Worm (Caenorhabditis elegans) whole organism, L3 larva: ENCODE data around the gene srd-49.

Experiments
- R02D3.7 ChIP-seq: fragments of 150-350 bp; optimal IDR thresholded peaks from 2 replicates; lab custom pipeline; 2014; ENCODE audit warnings: missing biosample characterization, missing genetic modification characterization
- ZK546.5 ChIP-seq: sonication (generic microtip); optimal IDR thresholded peaks from 2 replicates; lab custom pipeline; 2017; ENCODE audit warnings: missing biosample characterization, missing genetic modification characterization
- aly-2 ChIP-seq: fragments of 150-350 bp; optimal IDR thresholded peaks from 2 replicates; lab custom pipeline; 2014; ENCODE audit warnings: missing biosample characterization, missing genetic modification characterization
- ama-1 ChIP-seq: fragments of 150-350 bp; optimal IDR thresholded peaks from 2 replicates; lab custom pipeline; 2018
- ceh-16 ChIP-seq: sonication (generic microtip); optimal IDR thresholded peaks from 2 replicates; lab custom pipeline; 2017; ENCODE audit warnings: missing biosample characterization, missing genetic modification characterization
- ceh-28 ChIP-seq: fragments of 150-350 bp; optimal IDR thresholded peaks from 2 replicates; lab custom pipeline; 2014; ENCODE audit warnings: missing biosample characterization, missing genetic modification reagents, missing genetic modification characterization
- daf-12 ChIP-seq: fragments of 150-350 bp; optimal IDR thresholded peaks from 2 replicates; lab custom pipeline; 2014; ENCODE audit warnings: missing biosample characterization, missing genetic modification reagents, missing genetic modification characterization
- egl-27 ChIP-seq: sonication (generic microtip); optimal IDR thresholded peaks from 4 replicates; lab custom pipeline; 2017; ENCODE audit warnings: missing biosample characterization, missing genetic modification reagents, missing genetic modification characterization
- egl-5 ChIP-seq: fragments of 150-350 bp; optimal IDR thresholded peaks from 2 replicates; lab custom pipeline; 2017; ENCODE audit warnings: missing biosample characterization, missing genetic modification reagents, missing genetic modification characterization, inconsistent platforms
- elt-2 ChIP-seq: sonication (generic microtip); optimal IDR thresholded peaks from 2 replicates; lab custom pipeline; 2016; ENCODE audit warnings: missing genetic modification reagents, mild to moderate bottlenecking, missing genetic modification characterization, missing compliant biosample characterization
- elt-3 ChIP-seq, 3 experiments: fragments of 150-350 bp in 1 of 3; sonication (generic microtip) in 2 of 3; optimal IDR thresholded peaks; 2 replicates in 2 of 3; 4 replicates in 1 of 3; lab custom pipeline; 2014 to 2017; ENCODE audit warnings: missing biosample characterization in 3 of 3, missing genetic modification characterization in 3 of 3
- fkh-10 ChIP-seq: sonication (generic microtip); optimal IDR thresholded peaks from 2 replicates; lab custom pipeline; 2017; ENCODE audit warnings: missing biosample characterization, missing genetic modification reagents, missing genetic modification characterization
- fkh-2 ChIP-seq: fragments of 150-350 bp; optimal IDR thresholded peaks from 2 replicates; lab custom pipeline; 2014; ENCODE audit warnings: missing biosample characterization, missing genetic modification reagents, missing genetic modification characterization
- fos-1 ChIP-seq: fragments of 150-350 bp; optimal IDR thresholded peaks from 2 replicates; lab custom pipeline; 2014; ENCODE audit warnings: missing biosample characterization, missing genetic modification characterization
- jun-1 ChIP-seq: fragments of 150-350 bp; optimal IDR thresholded peaks from 2 replicates; lab custom pipeline; 2014; ENCODE audit warnings: missing biosample characterization, missing genetic modification reagents, missing genetic modification characterization
- lin-15B ChIP-seq: fragments of 150-350 bp; optimal IDR thresholded peaks from 2 replicates; lab custom pipeline; 2014; ENCODE audit warnings: missing biosample characterization, missing genetic modification characterization
- lsy-12 ChIP-seq: sonication (generic microtip); optimal IDR thresholded peaks from 2 replicates; lab custom pipeline; 2016; ENCODE audit warnings: mild to moderate bottlenecking, missing genetic modification characterization, missing compliant biosample characterization
- mdl-1 ChIP-seq: fragments of 150-350 bp; optimal IDR thresholded peaks from 2 replicates; lab custom pipeline; 2014; ENCODE audit warnings: missing biosample characterization, missing genetic modification characterization
- mml-1 ChIP-seq: fragments of 150-350 bp; sonication (generic microtip); optimal IDR thresholded peaks from 3 replicates; lab custom pipeline; 2014; ENCODE audit warnings: missing biosample characterization, missing genetic modification characterization
- nhr-11 ChIP-seq: fragments of 150-350 bp; optimal IDR thresholded peaks from 2 replicates; lab custom pipeline; 2014; ENCODE audit warnings: missing biosample characterization, missing genetic modification characterization
- nhr-12 ChIP-seq: fragments of 150-350 bp; optimal IDR thresholded peaks from 2 replicates; lab custom pipeline; 2014; ENCODE audit warnings: missing biosample characterization, missing genetic modification characterization
- nhr-23 ChIP-seq: fragments of 150-350 bp; optimal IDR thresholded peaks from 2 replicates; lab custom pipeline; 2014; ENCODE audit warnings: missing biosample characterization, missing genetic modification reagents, missing genetic modification characterization
- nhr-237 ChIP-seq: fragments of 150-350 bp; optimal IDR thresholded peaks from 2 replicates; lab custom pipeline; 2014; ENCODE audit warnings: missing biosample characterization, missing genetic modification characterization
- nhr-25 ChIP-seq: sonication (generic microtip); optimal IDR thresholded peaks from 2 replicates; lab custom pipeline; 2017; ENCODE audit warnings: missing biosample characterization, missing genetic modification characterization
- nhr-28 ChIP-seq: fragments of 150-350 bp; optimal IDR thresholded peaks from 2 replicates; lab custom pipeline; 2014; ENCODE audit warnings: missing biosample characterization, missing genetic modification characterization
- nhr-76 ChIP-seq: fragments of 150-350 bp; sonication (generic microtip); optimal IDR thresholded peaks from 5 replicates; lab custom pipeline; 2014; ENCODE audit warnings: missing biosample characterization, missing genetic modification characterization
- nhr-77 ChIP-seq: fragments of 150-350 bp; optimal IDR thresholded peaks from 2 replicates; lab custom pipeline; 2014; ENCODE audit warnings: missing biosample characterization, missing genetic modification characterization
- pha-4 ChIP-seq: fragments of 150-350 bp; optimal IDR thresholded peaks from 2 replicates; lab custom pipeline; 2014; ENCODE audit warnings: missing biosample characterization, missing genetic modification reagents, missing genetic modification characterization
- sea-2 ChIP-seq: fragments of 150-350 bp; sonication (generic microtip); optimal IDR thresholded peaks from 4 replicates; lab custom pipeline; 2014; ENCODE audit warnings: missing biosample characterization, missing genetic modification reagents, missing genetic modification characterization
- skn-1 ChIP-seq: fragments of 150-350 bp; optimal IDR thresholded peaks from 2 replicates; lab custom pipeline; 2014; ENCODE audit warnings: missing biosample characterization, missing genetic modification characterization
- snpc-4 ChIP-seq: fragments of 150-350 bp; optimal IDR thresholded peaks from 2 replicates; lab custom pipeline; 2014; ENCODE audit warnings: missing biosample characterization, missing genetic modification characterization
- tbx-2 ChIP-seq: sonication (generic microtip); optimal IDR thresholded peaks from 2 replicates; lab custom pipeline; 2016; ENCODE audit warnings: mild to moderate bottlenecking, missing genetic modification characterization, missing compliant biosample characterization
- unc-39 ChIP-seq: sonication (generic microtip); optimal IDR thresholded peaks from 4 replicates; lab custom pipeline; 2017; ENCODE audit warnings: missing biosample characterization, missing genetic modification characterization
- ztf-11 ChIP-seq: fragments of 150-350 bp; optimal IDR thresholded peaks from 2 replicates; lab custom pipeline; 2014; ENCODE audit warnings: missing biosample characterization, missing genetic modification characterization
- ztf-4 ChIP-seq: fragments of 150-350 bp; optimal IDR thresholded peaks from 2 replicates; lab custom pipeline; 2014; ENCODE audit warnings: missing biosample characterization, missing genetic modification characterization

Gene srd-49

DNA sequence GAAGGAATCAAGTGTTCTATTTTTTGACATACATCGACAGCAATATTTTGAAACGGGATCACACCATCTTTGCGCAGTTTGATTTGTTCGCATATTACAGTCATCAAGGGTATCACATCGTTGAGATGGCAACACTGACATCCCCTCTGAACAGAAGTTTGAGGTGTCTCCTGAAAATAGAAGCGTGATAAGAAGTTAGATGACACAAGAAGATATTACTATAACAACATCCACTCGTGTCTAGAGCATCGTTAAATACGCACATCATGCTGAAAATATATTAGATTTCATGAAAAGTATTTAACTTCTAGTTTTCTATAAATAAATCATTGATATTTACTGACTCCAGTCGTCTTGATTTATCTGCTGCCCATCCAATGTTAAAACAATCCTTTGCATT is 21.8 kb upstream of the srd-49 start:
- TF ChIP-seq ceh-28 (tag; lab: Kevin White, UChicago) (no peak), nhr-77 (tag; lab: Kevin White, UChicago) (no peak), pha-4 (tag; lab: Kevin White, UChicago) (no peak), nhr-25 (tag; lab: Kevin White, UChicago) (no peak), unc-39 (no peak), fkh-2 (no peak), egl-27 (tag; lab: Kevin White, UChicago) (no peak), snpc-4 (tag; lab: Kevin White, UChicago) (no peak), fkh-10 (GFP tag; lab: Kevin White, UChicago) (no peak), lin-15B (no peak), nhr-28 (tag; lab: Kevin White, UChicago) (no peak), lsy-12 (tag; lab: Kevin White, UChicago) (no peak), skn-1 (tag; lab: Kevin White, UChicago) (no peak), R02D3.7 (tag; lab: Kevin White, UChicago) (no peak), tbx-2 (no peak)

ce11 chrV:10073793-10074192 is 20.7 kb upstream of the srd-49 start, which contains the start of gene F57A8.6:
TSS of gene F57A8.6 (minus strand) at chrV:10073893.
- peak; percentile 46 for TF ChIP-seq nhr-76
- no peak for TF ChIP-seq sea-2 (GFP tag; lab: Kevin White, UChicago)

DNA sequence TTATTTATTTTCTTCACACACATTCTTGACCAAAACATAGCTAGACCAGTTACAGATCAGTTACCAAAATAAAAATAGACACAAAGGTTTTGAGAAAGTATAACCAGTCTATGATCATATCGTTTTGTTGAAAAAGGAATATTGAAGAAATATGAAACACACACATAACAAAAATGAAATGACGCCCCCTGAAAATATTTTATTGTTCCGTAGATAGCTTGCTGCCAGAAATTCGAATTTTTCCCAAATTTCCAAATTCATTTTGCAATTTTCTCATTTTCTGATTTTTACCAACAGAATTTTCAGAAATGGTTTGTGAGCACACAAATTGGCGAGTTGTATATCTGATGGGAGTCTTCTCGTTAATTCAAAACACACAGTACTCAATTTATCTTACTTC is 19.0 kb upstream of the srd-49 start, which contains the start of gene F57A8.7:
Gene F57A8.7 (plus strand): TSS at position 301 of the 400 bp plus-strand sequence.
- TF ChIP-seq ztf-4 (tag; lab: Kevin White, UChicago) (no peak), skn-1 (tag; lab: Kevin White, UChicago) (no peak), fkh-10 (GFP tag; lab: Kevin White, UChicago) (no peak), jun-1 (no peak), egl-5 (tag; lab: Kevin White, UChicago) (no peak), fos-1 (no peak), nhr-76 (no peak), lsy-12 (tag; lab: Kevin White, UChicago) (no peak), nhr-77 (tag; lab: Kevin White, UChicago) (no peak), ztf-11 (no peak), ceh-16 (no peak), ZK546.5 (tag; lab: Kevin White, UChicago) (no peak), snpc-4 (tag; lab: Kevin White, UChicago) (no peak), nhr-23 (tag; lab: Kevin White, UChicago) (no peak), nhr-25 (tag; lab: Kevin White, UChicago) (no peak), elt-2 (tag; lab: Kevin White, UChicago) (no peak), elt-3 (tag; optimal IDR thresholded peaks at IDR 0.05; lab: Kevin White, UChicago) (no peak), tbx-2 (no peak), mml-1 (tag; lab: Kevin White, UChicago) (no peak), ama-1 (lab: Kevin White, UChicago) (no peak)

DNA sequence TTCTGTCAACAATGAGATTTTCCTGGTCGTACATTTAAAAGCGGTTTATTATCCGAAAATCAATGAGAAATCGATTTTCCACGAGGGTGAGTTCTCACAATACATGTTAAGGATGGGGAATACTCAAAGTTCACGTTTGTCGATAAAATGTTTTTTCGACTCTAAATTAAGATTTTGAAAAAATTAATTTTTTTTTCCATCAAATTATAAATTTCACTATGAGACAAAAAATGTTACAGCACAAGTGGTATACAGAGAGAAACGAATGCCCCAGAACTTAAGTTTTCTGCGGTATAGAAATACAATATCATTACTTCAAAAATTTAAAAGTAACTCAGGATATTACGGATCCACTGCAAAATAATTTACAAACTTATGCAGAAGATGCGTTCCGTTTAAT is 16.2 kb upstream of the srd-49 start, which contains the start of gene R04B5.1:
Gene R04B5.1 (minus strand): TSS at position 101 of the 400 bp plus-strand sequence.
- TF ChIP-seq nhr-28 (tag; lab: Kevin White, UChicago): no peak
- TF ChIP-seq nhr-25 (tag; lab: Kevin White, UChicago): no peak
- no peak for TF ChIP-seq aly-2 (tag; lab: Kevin White, UChicago)
- no peak for TF ChIP-seq nhr-11 (tag; lab: Kevin White, UChicago)
- no peak for TF ChIP-seq nhr-12
- no peak for TF ChIP-seq mml-1 (tag; lab: Kevin White, UChicago)
- no peak for TF ChIP-seq daf-12 (tag; lab: Kevin White, UChicago)
- no peak for TF ChIP-seq egl-27 (tag; lab: Kevin White, UChicago)
- TF ChIP-seq fkh-2: no peak

DNA sequence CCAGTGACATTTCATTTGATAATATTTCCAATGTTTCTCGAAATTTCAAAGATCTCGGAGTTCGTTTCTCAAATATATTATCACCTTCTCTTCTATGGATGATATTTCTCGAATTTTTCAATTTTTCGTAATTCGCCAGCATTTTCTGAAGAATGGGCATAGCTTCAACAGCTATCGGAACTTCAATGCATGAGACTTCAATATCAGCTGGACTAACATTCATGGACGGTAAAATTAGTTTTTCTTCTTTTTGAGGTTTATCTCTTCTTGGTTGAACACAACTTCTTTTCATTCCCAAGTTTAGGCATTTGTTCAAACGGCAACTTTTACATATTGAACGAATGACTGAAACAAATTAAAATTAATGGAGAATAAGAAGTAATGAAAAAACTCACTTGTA is 13.6 kb upstream of the srd-49 start:
- TF ChIP-seq lsy-12 (tag; lab: Kevin White, UChicago): no peak
- TF ChIP-seq mdl-1 (tag; lab: Kevin White, UChicago): no peak
- TF ChIP-seq ceh-28 (tag; lab: Kevin White, UChicago): no peak
- TF ChIP-seq ZK546.5 (tag; lab: Kevin White, UChicago): no peak
- no peak for TF ChIP-seq fkh-2
- no peak for TF ChIP-seq nhr-237 (tag; lab: Kevin White, UChicago)
- TF ChIP-seq tbx-2: no peak
- TF ChIP-seq elt-3 (tag; optimal IDR thresholded peaks at IDR 0.05; lab: Kevin White, UChicago): no peak
